Fruit fly (Drosophila melanogaster): Measurements from ENCODE around the gene Reps.

The Reps gene

DNA sequence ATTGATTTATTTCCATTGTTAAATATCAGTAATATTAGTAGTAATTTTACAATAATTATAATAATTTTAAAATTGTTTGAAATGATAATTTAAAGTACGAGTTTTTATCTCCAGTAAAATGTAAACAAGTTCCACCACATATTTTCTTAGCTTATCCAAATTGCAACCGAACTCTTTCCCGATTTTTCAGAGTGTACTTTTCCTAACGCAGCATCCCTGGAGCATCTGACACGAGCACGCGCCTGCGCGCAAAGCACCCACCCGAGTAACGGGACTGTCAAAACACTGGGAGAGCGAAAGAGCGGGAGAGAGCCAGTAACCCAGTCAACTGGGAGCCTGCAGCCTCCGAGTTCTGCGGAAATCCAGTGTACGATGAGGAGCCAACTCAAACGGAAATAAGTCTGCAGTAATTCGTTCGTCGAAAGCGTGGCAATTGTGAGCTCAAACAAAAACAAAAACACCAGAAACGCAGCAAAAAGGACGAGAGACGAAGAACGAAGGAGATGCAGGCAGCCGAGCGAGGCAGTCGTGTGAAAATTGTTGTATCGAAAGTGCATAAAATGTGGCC is 20.0 kb downstream of the Reps start, which contains the start of gene CG16854 (continued):
- TF ChIP-seq prd (optimal IDR thresholded peaks at IDR 0.05) (no peak), prd (GFP tag; IDR thresholded peaks at IDR 0.05) (0 out of 3 replicates have a peak, but pooled peaks have one; percentile 17), Myb (GFP tag; optimal IDR thresholded peaks at IDR 0.05) (no peak), gce (GFP tag; IDR thresholded peaks at IDR 0.05) (no peak), ase (GFP tag; IDR thresholded peaks at IDR 0.05) (0 out of 3 replicates have a peak, but pooled peaks have one; percentile 8), CG3847 (GFP tag; IDR thresholded peaks at IDR 0.05) (no peak), Hsf (GFP tag; optimal IDR thresholded peaks at IDR 0.05) (no peak), Hmr (GFP tag; optimal IDR thresholded peaks at IDR 0.05) (peak; percentile 18), al (GFP tag; IDR thresholded peaks at IDR 0.05) (no peak), gem (tag; optimal IDR thresholded peaks at IDR 0.05) (peak; percentile 34), CG10366 (GFP tag; IDR thresholded peaks at IDR 0.05) (peak; percentile 9; the same call in 1 of the 2 replicates), zfh1 (GFP tag; IDR thresholded peaks at IDR 0.05) (no peak), cwo (GFP tag; optimal IDR thresholded peaks at IDR 0.05) (no peak), hkb (optimal IDR thresholded peaks at IDR 0.05) (no peak), hkb (GFP tag; IDR thresholded peaks at IDR 0.05) (no peak; the same call in 1 of the 2 replicates), Deaf1 (tag; optimal IDR thresholded peaks at IDR 0.05) (peak; percentile 64), CG6813 (GFP tag; optimal IDR thresholded peaks at IDR 0.05) (peak; percentile 16), Pdp1 (GFP tag; optimal IDR thresholded peaks at IDR 0.05) (no peak), bowl (GFP tag; IDR thresholded peaks at IDR 0.05) (0 out of 2 replicates have a peak, but pooled peaks have one; percentile 44), ap (GFP tag; IDR thresholded peaks at IDR 0.05) (no peak), CG16779 (GFP tag; IDR thresholded peaks at IDR 0.05) (peak; percentile 55; the same call in 1 of the 2 replicates), CG2712 (tag; optimal IDR thresholded peaks at IDR 0.05) (no peak), CG8290 (GFP tag; optimal IDR thresholded peaks at IDR 0.05) (no peak), CG8290 (tag; optimal IDR thresholded peaks at IDR 0.05) (no peak), Camta (GFP tag; optimal IDR thresholded peaks at IDR 0.05) (no peak)

DNA sequence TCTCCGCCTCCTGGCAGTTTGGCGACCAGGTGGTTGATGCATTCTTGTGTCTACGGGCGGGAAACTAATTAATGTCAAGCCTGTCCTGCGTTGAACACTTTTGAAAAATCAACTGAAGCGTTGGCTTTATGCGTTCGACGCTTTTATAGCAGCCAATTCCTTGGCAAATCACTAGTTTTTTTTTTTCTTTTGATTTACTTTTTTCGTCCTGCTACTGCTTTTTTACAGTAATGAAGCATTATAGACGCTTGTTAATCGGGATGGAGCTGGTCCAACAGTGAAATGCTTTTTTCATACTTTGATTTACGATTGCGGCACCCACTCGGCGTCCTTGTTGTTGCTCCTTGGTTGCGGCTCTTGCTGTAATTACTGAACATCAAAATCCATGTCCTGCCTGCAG is 21.3 kb downstream of the Reps start, which contains the start of gene AstCC:
AstCC (minus strand) TSS at position 101 of the 400 bp plus-strand sequence.
- TF ChIP-seq CG7963 (GFP tag; IDR thresholded peaks at IDR 0.05; ENCODE audit: partially characterized antibody) (0 out of 3 replicates have a peak, but pooled peaks have one; percentile 19), CG8281 (tag; optimal IDR thresholded peaks at IDR 0.05) (no peak)

dm6 chr2L:11082025-11082424 is 24.4 kb downstream of the Reps start:
- TF ChIP-seq kah (GFP tag; optimal IDR thresholded peaks at IDR 0.05) (peak; percentile 19), CG17186 (GFP tag; optimal IDR thresholded peaks at IDR 0.05) (no peak), scrt (GFP tag; optimal IDR thresholded peaks at IDR 0.05) (peak; percentile 91), ap (GFP tag; IDR thresholded peaks at IDR 0.05) (no peak), zen (tag; optimal IDR thresholded peaks at IDR 0.05) (peak; percentile 42), dysf (GFP tag; IDR thresholded peaks at IDR 0.05) (0 out of 3 replicates have a peak, but pooled peaks have one; percentile 29)

DNA sequence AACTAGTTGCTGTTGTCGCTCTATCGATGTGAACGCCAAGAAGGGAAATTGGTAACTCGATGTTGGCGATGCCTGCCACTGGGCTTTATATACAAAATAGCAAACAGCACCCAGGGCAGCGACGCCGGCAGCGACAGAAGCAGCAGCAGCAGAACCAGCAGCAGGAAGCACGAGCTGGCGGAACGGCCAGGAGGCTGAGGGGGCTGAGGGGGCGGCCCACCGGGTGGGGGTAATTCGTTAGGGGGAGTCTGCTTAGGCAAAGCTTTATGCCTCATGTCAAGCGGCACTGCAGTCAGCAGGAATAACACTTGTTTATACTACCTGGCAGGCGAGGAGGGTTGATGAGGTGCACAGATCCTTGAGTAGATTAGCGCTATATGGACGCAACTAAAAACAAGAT is 25.1 kb downstream of the Reps start, which contains the start of gene AstC:
AstC (minus strand) TSS at position 63 of the 400 bp plus-strand sequence.
- no peak for TF ChIP-seq vvl (GFP tag; IDR thresholded peaks at IDR 0.05)
- TF ChIP-seq ham (GFP tag; IDR thresholded peaks at IDR 0.05) = no peak
- TF ChIP-seq grn (GFP tag; optimal IDR thresholded peaks at IDR 0.05) = no peak
- TF ChIP-seq CG12942 (GFP tag; optimal IDR thresholded peaks at IDR 0.05) = no peak
- no peak for TF ChIP-seq CG15269 (tag; optimal IDR thresholded peaks at IDR 0.05)
- TF ChIP-seq CG2889 (GFP tag; IDR thresholded peaks at IDR 0.05) = 0 out of 3 replicates have a peak, but pooled peaks have one; percentile 31
- no peak for TF ChIP-seq Lim3 (GFP tag; IDR thresholded peaks at IDR 0.05)
- no peak for TF ChIP-seq sima (GFP tag; optimal IDR thresholded peaks at IDR 0.05)
- TF ChIP-seq Stat92E (GFP tag; optimal IDR thresholded peaks at IDR 0.05) = no peak
- no peak for TF ChIP-seq hbn (GFP tag; IDR thresholded peaks at IDR 0.05; ENCODE audit: partially characterized antibody)
- no peak for TF ChIP-seq twi (tag; optimal IDR thresholded peaks at IDR 0.05)
- no peak for TF ChIP-seq Ssrp (tag; optimal IDR thresholded peaks at IDR 0.05)
- TF ChIP-seq jing (GFP tag; optimal IDR thresholded peaks at IDR 0.05) = no peak
- TF ChIP-seq Hr39 (optimal IDR thresholded peaks at IDR 0.05) = peak; percentile 51
- no peak for TF ChIP-seq ttk (GFP tag; IDR thresholded peaks at IDR 0.05)
- TF ChIP-seq CG4404 (GFP tag; IDR thresholded peaks at IDR 0.05) = no peak
- TF ChIP-seq z (GFP tag; IDR thresholded peaks at IDR 0.05) = no peak

Data from whole organism, embryonic.